Worm (Caenorhabditis elegans) whole organism, midembryonic: ENCODE data around the gene nhr-183.

ENCODE experiments used
- T22C8.4 ChIP-seq: fragments of 200-800 bp; sonication (Bioruptor generic); IDR thresholded peaks from 2 replicates; pipeline ENCODE4 v1.3.6; 2022; ENCODE audit warnings: missing genetic modification characterization, missing compliant biosample characterization
- med-1 ChIP-seq: sonication (generic microtip); optimal IDR thresholded peaks from 2 replicates; lab custom pipeline; 2017; ENCODE audit warnings: missing genetic modification characterization, mild to moderate bottlenecking, missing compliant biosample characterization, antibody characterized with exemption, missing genetic modification reagents; ENCODE audit not compliant: insufficient read depth

ce11 chrV:2215352-2215751, 49.1 kb downstream of the nhr-183 start, which contains the start of gene nstp-8:
- no peak for TF ChIP-seq med-1 (GFP tag; lab: Kevin White, UChicago)
- no peak for TF ChIP-seq T22C8.4 (GFP tag; lab: Robert Waterston, UW)
